Worm (Caenorhabditis elegans): Measurements from ENCODE around the gene ZC21.8.

Gene ZC21.8

ce11 chrIII:8556836-8557385 lies 37.1 kb upstream of the ZC21.8 start, which contains the start of gene C02D5.2 (continued):
- peak; percentile 45 for TF ChIP-seq dmd-6 (GFP tag; IDR thresholded peaks at IDR 0.05)
- TF ChIP-seq dve-1 (tag; optimal IDR thresholded peaks at IDR 0.05; ENCODE audit: insufficient read depth) = peak; percentile 52
- no peak for TF ChIP-seq fkh-10 (GFP tag; optimal IDR thresholded peaks at IDR 0.05)
- TF ChIP-seq attf-4 (tag; optimal IDR thresholded peaks at IDR 0.05) = no peak
- no peak for TF ChIP-seq mxl-2 (GFP tag; conservative IDR thresholded peaks at IDR 0.05)
- no peak for TF ChIP-seq F37D6.2 (tag; optimal IDR thresholded peaks at IDR 0.05)
- no peak for TF ChIP-seq mes-2 (tag; optimal IDR thresholded peaks at IDR 0.05; ENCODE audit: poor library complexity, severe bottlenecking)
- no peak for TF ChIP-seq vab-7 (GFP tag; IDR thresholded peaks at IDR 0.05)
- TF ChIP-seq egl-43 (GFP tag; IDR thresholded peaks at IDR 0.05) = no peak
- TF ChIP-seq zip-11 (GFP tag; IDR thresholded peaks at IDR 0.05) = no peak
- TF ChIP-seq snpc-4 (tag; optimal IDR thresholded peaks at IDR 0.05) = no peak
- no peak for TF ChIP-seq spr-3 (GFP tag; optimal IDR thresholded peaks at IDR 0.05)
- peak in 1 of 2 experiments; percentile 32 for TF ChIP-seq hif-1 (tag; optimal IDR thresholded peaks at IDR 0.05)
- no peak for TF ChIP-seq lir-3 (tag; optimal IDR thresholded peaks at IDR 0.05)
- TF ChIP-seq lsy-2 (tag; optimal IDR thresholded peaks at IDR 0.05) = peak in 1 of 2 experiments; percentile 49
- TF ChIP-seq mep-1 (tag; optimal IDR thresholded peaks at IDR 0.05) = peak; percentile 66
- no peak for TF ChIP-seq nhr-25 (tag; optimal IDR thresholded peaks at IDR 0.05; ENCODE audit: borderline replicate concordance, insufficient read depth)
- no peak for TF ChIP-seq unc-39 (tag; optimal IDR thresholded peaks at IDR 0.05)
- no peak for TF ChIP-seq daf-19 (GFP tag; conservative IDR thresholded peaks at IDR 0.05)
- TF ChIP-seq pqm-1 (tag; optimal IDR thresholded peaks at IDR 0.05) = no peak
- TF ChIP-seq nhr-11 (tag; optimal IDR thresholded peaks at IDR 0.05) = peak; percentile 20
- TF ChIP-seq ctbp-1 (GFP tag; IDR thresholded peaks at IDR 0.05) = no peak
- peak; percentile 49 for TF ChIP-seq hlh-11 (tag; optimal IDR thresholded peaks at IDR 0.05)
- TF ChIP-seq ama-1 (optimal IDR thresholded peaks at IDR 0.05) = no peak
- TF ChIP-seq arid-1 (GFP tag; conservative IDR thresholded peaks at IDR 0.05) = no peak
- no peak for TF ChIP-seq pha-4 (GFP tag; IDR thresholded peaks at IDR 0.05)
- no peak for TF ChIP-seq pha-4 (tag; optimal IDR thresholded peaks at IDR 0.05)
- no peak for TF ChIP-seq Y48G9A.11 (GFP tag; IDR thresholded peaks at IDR 0.05)
- TF ChIP-seq D1046.2 (GFP tag; IDR thresholded peaks at IDR 0.05) = no peak

ce11 chrIII:8555682-8556081 lies 35.9 kb upstream of the ZC21.8 start:
- TF ChIP-seq Y75B8A.6 (GFP tag; IDR thresholded peaks at IDR 0.05) = no peak
- no peak for TF ChIP-seq mdt-29 (GFP tag; IDR thresholded peaks at IDR 0.05)
- TF ChIP-seq nhr-237 (tag; optimal IDR thresholded peaks at IDR 0.05) = no peak
- TF ChIP-seq ztf-11 (tag; optimal IDR thresholded peaks at IDR 0.05) = no peak
- no peak for TF ChIP-seq pqm-1 (tag; optimal IDR thresholded peaks at IDR 0.05)
- TF ChIP-seq fos-1 (tag; optimal IDR thresholded peaks at IDR 0.05) = no peak
- no peak for TF ChIP-seq R02D3.7 (tag; optimal IDR thresholded peaks at IDR 0.05)
- no peak for TF ChIP-seq tra-1 (GFP tag; IDR thresholded peaks at IDR 0.05)
- TF ChIP-seq mxl-3 (GFP tag; optimal IDR thresholded peaks at IDR 0.05) = no peak
- no peak for TF ChIP-seq lim-7 (GFP tag; IDR thresholded peaks at IDR 0.05)
- no peak for TF ChIP-seq daf-8 (GFP tag; IDR thresholded peaks at IDR 0.05)
- no peak for TF ChIP-seq zfp-3 (GFP tag; conservative IDR thresholded peaks at IDR 0.05)
- no peak for TF ChIP-seq spr-3 (GFP tag; optimal IDR thresholded peaks at IDR 0.05)
- TF ChIP-seq aha-1 (tag) = no peak
- no peak for TF ChIP-seq F49E8.2 (tag; optimal IDR thresholded peaks at IDR 0.05; ENCODE audit: borderline replicate concordance)
- TF ChIP-seq hlh-30 (tag; optimal IDR thresholded peaks at IDR 0.05; ENCODE audit: insufficient read depth) = no peak
- no peak for TF ChIP-seq madf-9 (GFP tag; conservative IDR thresholded peaks at IDR 0.05)
- no peak for TF ChIP-seq ceh-44 (GFP tag; IDR thresholded peaks at IDR 0.05)
